Fruit fly (Drosophila melanogaster) whole organism, embryonic: ENCODE measurements around the gene kz.
A peak's percentile ranks its signal among the peaks of the same experiment; 100 is the strongest.

Experiments used
- Antp ChIP-seq: fragments of 200-800 bp; sonication (Bioruptor generic); optimal IDR thresholded peaks from 3 replicates; lab custom pipeline; 2016; ENCODE audit warnings: missing biosample characterization, missing genetic modification characterization
- Atf-2 ChIP-seq: fragments of 200-800 bp; sonication (Bioruptor generic); optimal IDR thresholded peaks from 2 replicates; lab custom pipeline; 2016; ENCODE audit warnings: missing biosample characterization, missing genetic modification characterization
- Awh ChIP-seq: fragments of 200-800 bp; sonication (Bioruptor generic); IDR thresholded peaks from 2 replicates; pipeline ENCODE4, ENCODE4 v1.3.6; 2022; ENCODE audit warnings: missing biosample characterization, missing genetic modification characterization
- Bgb ChIP-seq: fragments of 200-800 bp; sonication (Bioruptor generic); IDR thresholded peaks from 2 replicates; pipeline ENCODE4 v1.3.6; 2022; ENCODE audit warnings: missing biosample characterization, missing genetic modification characterization; ENCODE audit not compliant: partially characterized antibody
- CG10543 ChIP-seq: fragments of 200-800 bp; sonication (Bioruptor generic); optimal IDR thresholded peaks from 3 replicates; lab custom pipeline; 2017; ENCODE audit warnings: missing biosample characterization, mild to moderate bottlenecking, missing genetic modification characterization, moderate library complexity
- CG10565 ChIP-seq: fragments of 200-800 bp; sonication (Bioruptor generic); optimal IDR thresholded peaks from 3 replicates; lab custom pipeline; 2016; ENCODE audit warnings: missing biosample characterization, mild to moderate bottlenecking, missing genetic modification characterization
- CG12155 ChIP-seq: fragments of 200-800 bp; sonication (Bioruptor generic); optimal IDR thresholded peaks from 3 replicates; lab custom pipeline; 2016; ENCODE audit warnings: missing biosample characterization, missing genetic modification characterization
- CG13287 ChIP-seq: fragments of 200-800 bp; sonication (Bioruptor generic); IDR thresholded peaks from 2 replicates; pipeline ENCODE4 v1.3.6; 2022; ENCODE audit warnings: missing biosample characterization, missing genetic modification characterization; ENCODE audit not compliant: partially characterized antibody
- CG13424 ChIP-seq: fragments of 200-800 bp; sonication (Bioruptor generic); optimal IDR thresholded peaks from 2 replicates; lab custom pipeline; 2019; ENCODE audit warnings: missing biosample characterization, mild to moderate bottlenecking, missing genetic modification characterization, moderate library complexity
- CG13775 ChIP-seq: fragments of 200-800 bp; sonication (Bioruptor generic); optimal IDR thresholded peaks from 3 replicates; lab custom pipeline; 2017; ENCODE audit warnings: missing biosample characterization, mild to moderate bottlenecking, missing genetic modification characterization
- CG14860 ChIP-seq: fragments of 200-800 bp; sonication (Bioruptor generic); IDR thresholded peaks from 3 replicates; pipeline ENCODE4 v1.3.6; 2022; ENCODE audit warnings: missing biosample characterization, missing genetic modification characterization; ENCODE audit not compliant: partially characterized antibody
- CG15011 ChIP-seq: fragments of 200-800 bp; sonication (Bioruptor generic); optimal IDR thresholded peaks from 3 replicates; lab custom pipeline; 2018; ENCODE audit warnings: missing biosample characterization, mild to moderate bottlenecking, missing genetic modification characterization
- CG16813 ChIP-seq: fragments of 200-800 bp; sonication (Bioruptor generic); IDR thresholded peaks from 3 replicates; pipeline ENCODE4 v1.3.6; 2022; ENCODE audit warnings: missing biosample characterization, missing genetic modification characterization; ENCODE audit not compliant: partially characterized antibody
- CG2202 ChIP-seq: fragments of 200-800 bp; sonication (Bioruptor generic); optimal IDR thresholded peaks from 2 replicates; lab custom pipeline; 2018; ENCODE audit warnings: missing biosample characterization, mild to moderate bottlenecking, missing genetic modification characterization
- CG30020 ChIP-seq: fragments of 200-800 bp; optimal IDR thresholded peaks from 2 replicates; lab custom pipeline; 2019; ENCODE audit warnings: missing biosample characterization, mild to moderate bottlenecking, missing genetic modification characterization, moderate library complexity
- CG3065 ChIP-seq: fragments of 200-800 bp; sonication (Bioruptor generic); optimal IDR thresholded peaks from 2 replicates; lab custom pipeline; 2016; ENCODE audit warnings: missing biosample characterization, missing genetic modification characterization
- CG5245 ChIP-seq: fragments of 200-800 bp; sonication (Bioruptor generic); optimal IDR thresholded peaks from 3 replicates; lab custom pipeline; 2016; ENCODE audit warnings: missing biosample characterization, missing genetic modification characterization
- CG6813 ChIP-seq: fragments of 200-800 bp; sonication (Bioruptor generic); optimal IDR thresholded peaks from 2 replicates; lab custom pipeline; 2017; ENCODE audit warnings: missing biosample characterization, missing genetic modification characterization, mild to moderate bottlenecking, moderate library complexity, missing genetic modification reagents
- CG8478 ChIP-seq: fragments of >200 bp; optimal IDR thresholded peaks from 2 replicates; lab custom pipeline; 2018
- E2f1 ChIP-seq: fragments of 200-800 bp; sonication (Bioruptor generic); IDR thresholded peaks from 2 replicates; pipeline ENCODE4 v1.3.6; 2022; ENCODE audit warnings: missing biosample characterization, missing genetic modification characterization
- HLH4C ChIP-seq: fragments of 200-800 bp; sonication (Bioruptor generic); IDR thresholded peaks from 3 replicates; pipeline ENCODE4 v1.3.6; 2022; ENCODE audit warnings: missing biosample characterization, missing genetic modification characterization; ENCODE audit not compliant: partially characterized antibody
- Hsf ChIP-seq: fragments of 200-800 bp; sonication (Bioruptor generic); optimal IDR thresholded peaks from 3 replicates; lab custom pipeline; 2016; ENCODE audit warnings: missing biosample characterization, missing genetic modification characterization
- MBD-R2 ChIP-seq: fragments of 200-800 bp; sonication (Bioruptor generic); IDR thresholded peaks from 2 replicates; pipeline ENCODE4 v1.3.6; 2022; ENCODE audit warnings: missing biosample characterization, missing genetic modification characterization
- Med ChIP-seq: fragments of 200-800 bp; sonication (Bioruptor generic); peaks from one replicate; lab custom pipeline; 2016; ENCODE audit warnings: missing biosample characterization, missing genetic modification characterization, mild to moderate bottlenecking, inconsistent platforms, moderate library complexity
- Optix ChIP-seq: fragments of 200-800 bp; sonication (Bioruptor generic); IDR thresholded peaks from 3 replicates; pipeline ENCODE4 v1.3.6; 2022; ENCODE audit warnings: missing biosample characterization, missing genetic modification characterization
- TFAM ChIP-seq: fragments of 200-800 bp; sonication (Bioruptor generic); optimal IDR thresholded peaks from 2 replicates; lab custom pipeline; 2017; ENCODE audit warnings: missing biosample characterization, missing genetic modification characterization, inconsistent platforms
- Vsx1 ChIP-seq: fragments of 200-800 bp; sonication (Bioruptor generic); optimal IDR thresholded peaks from 2 replicates; lab custom pipeline; 2017; ENCODE audit warnings: missing biosample characterization, mild to moderate bottlenecking, missing genetic modification characterization, missing genetic modification reagents
- YL-1 ChIP-seq: fragments of 200-800 bp; sonication (Bioruptor generic); optimal IDR thresholded peaks from 3 replicates; lab custom pipeline; 2017; ENCODE audit warnings: missing biosample characterization, mild to moderate bottlenecking, missing genetic modification characterization
- amos ChIP-seq: fragments of 200-800 bp; sonication (Bioruptor generic); IDR thresholded peaks from 2 replicates; pipeline ENCODE4 v1.3.6; 2022; ENCODE audit warnings: missing biosample characterization, missing genetic modification characterization; ENCODE audit not compliant: partially characterized antibody
- ara ChIP-seq: fragments of 200-800 bp; sonication (Bioruptor generic); IDR thresholded peaks from 2 replicates; pipeline ENCODE4 v1.3.6; 2022; ENCODE audit warnings: missing biosample characterization, missing genetic modification characterization
- bbx ChIP-seq: fragments of 200-800 bp; sonication (Bioruptor generic); IDR thresholded peaks from 2 replicates; pipeline ENCODE4 v1.3.6; 2022; ENCODE audit warnings: missing biosample characterization, missing genetic modification characterization; ENCODE audit not compliant: partially characterized antibody
- caup ChIP-seq: fragments of 200-800 bp; sonication (Bioruptor generic); optimal IDR thresholded peaks from 3 replicates; lab custom pipeline; 2017; ENCODE audit warnings: missing biosample characterization, mild to moderate bottlenecking, missing genetic modification characterization, moderate library complexity; ENCODE audit not compliant: severe bottlenecking
- crc ChIP-seq: fragments of 200-800 bp; sonication (Bioruptor generic); optimal IDR thresholded peaks from 2 replicates; lab custom pipeline; 2016; ENCODE audit warnings: missing biosample characterization, missing genetic modification characterization
- dan ChIP-seq: fragments of 200-800 bp; sonication (Bioruptor generic); IDR thresholded peaks from 2 replicates; pipeline ENCODE4 v1.3.6; 2022; ENCODE audit warnings: missing biosample characterization, missing genetic modification characterization
- dm ChIP-seq: fragments of 200-800 bp; sonication (Bioruptor generic); optimal IDR thresholded peaks from 3 replicates; lab custom pipeline; 2016; ENCODE audit warnings: missing biosample characterization, missing genetic modification characterization
- ewg ChIP-seq: fragments of 200-800 bp; sonication (Bioruptor generic); optimal IDR thresholded peaks from 3 replicates; lab custom pipeline; 2017; ENCODE audit warnings: mild to moderate bottlenecking, missing biosample characterization, missing genetic modification reagents, missing genetic modification characterization
- fd96Cb ChIP-seq: fragments of 200-800 bp; sonication (Bioruptor generic); optimal IDR thresholded peaks from 2 replicates; lab custom pipeline; 2018; ENCODE audit warnings: missing biosample characterization, mild to moderate bottlenecking, missing genetic modification characterization, moderate library complexity
- fru ChIP-seq: fragments of >200 bp; optimal IDR thresholded peaks from 2 replicates; lab custom pipeline; 2017
- gsb-n ChIP-seq: fragments of 200-800 bp; sonication (Bioruptor generic); optimal IDR thresholded peaks from 3 replicates; lab custom pipeline; 2018; ENCODE audit warnings: missing biosample characterization, mild to moderate bottlenecking, missing genetic modification characterization
- h ChIP-seq: fragments of >200 bp; optimal IDR thresholded peaks from 2 replicates; lab custom pipeline; 2017
- hb ChIP-seq: fragments of 200-800 bp; sonication (Bioruptor generic); IDR thresholded peaks from 3 replicates; pipeline ENCODE4 v1.3.6; 2022; ENCODE audit warnings: missing biosample characterization, missing genetic modification characterization; ENCODE audit not compliant: partially characterized antibody
- hbn ChIP-seq: fragments of 200-800 bp; sonication (Bioruptor generic); IDR thresholded peaks from 2 replicates; pipeline ENCODE4 v1.3.6; 2022; ENCODE audit warnings: missing biosample characterization, missing genetic modification characterization; ENCODE audit not compliant: partially characterized antibody
- jing ChIP-seq: fragments of 200-800 bp; sonication (Bioruptor generic); optimal IDR thresholded peaks from 2 replicates; lab custom pipeline; 2018; ENCODE audit warnings: missing biosample characterization, mild to moderate bottlenecking, missing genetic modification characterization
- lbe ChIP-seq: fragments of 200-800 bp; sonication (Bioruptor generic); optimal IDR thresholded peaks from 2 replicates; lab custom pipeline; 2016; ENCODE audit warnings: missing biosample characterization, mild to moderate bottlenecking, missing genetic modification characterization
- mam ChIP-seq: fragments of 200-800 bp; sonication (Bioruptor generic); optimal IDR thresholded peaks from 3 replicates; lab custom pipeline; 2016; ENCODE audit warnings: missing biosample characterization, missing genetic modification characterization
- p53 ChIP-seq: fragments of 200-800 bp; sonication (Bioruptor generic); optimal IDR thresholded peaks from 2 replicates; lab custom pipeline; 2016; ENCODE audit warnings: missing biosample characterization, missing genetic modification characterization
- slbo ChIP-seq: fragments of 200-800 bp; sonication (Bioruptor generic); IDR thresholded peaks from 2 replicates; pipeline ENCODE4 v1.3.6; 2022; ENCODE audit warnings: missing biosample characterization, missing genetic modification characterization
- tna ChIP-seq: fragments of 200-800 bp; sonication (Bioruptor generic); IDR thresholded peaks from 2 replicates; pipeline ENCODE4 v1.3.6; 2022; ENCODE audit warnings: missing biosample characterization, missing genetic modification characterization; ENCODE audit not compliant: partially characterized antibody

The kz gene

dm6 chrX:2225138-2225537 lies 16.7 kb downstream of the kz start, which contains the start of gene pcx (continued):
- TF ChIP-seq TFAM: no peak
- peak; percentile 56 for TF ChIP-seq Bgb
- TF ChIP-seq Vsx1: no peak
- no peak for TF ChIP-seq Hsf (GFP tag; lab: Kevin White, UChicago)
- TF ChIP-seq jing (GFP tag; lab: Kevin White, UChicago): no peak
- peak; percentile 27; the same call in 1 of the 2 replicates for TF ChIP-seq hbn
- no peak for TF ChIP-seq caup (GFP tag; lab: Kevin White, UChicago)
- TF ChIP-seq CG13287 (GFP tag; lab: Robert Waterston, UW): peak; percentile 71
- no peak for TF ChIP-seq p53
- peak; percentile 59; the same call in 1 of the 2 replicates for TF ChIP-seq amos (GFP tag; lab: Robert Waterston, UW)
- peak; percentile 44; the same call in 1 of the 3 replicates for TF ChIP-seq hb (GFP tag; lab: Robert Waterston, UW)
- no peak for TF ChIP-seq CG12155
- TF ChIP-seq CG13775 (GFP tag; lab: Kevin White, UChicago): no peak
- TF ChIP-seq Antp: no peak
- peak; percentile 58 for TF ChIP-seq bbx (GFP tag; lab: Robert Waterston, UW)
- no peak for TF ChIP-seq E2f1 (GFP tag; lab: Robert Waterston, UW)
- TF ChIP-seq YL-1: peak; percentile 56
- peak; percentile 49 for TF ChIP-seq MBD-R2 (GFP tag; lab: Robert Waterston, UW)
- no peak for TF ChIP-seq CG10565
- TF ChIP-seq CG16813 (GFP tag; lab: Robert Waterston, UW): peak; percentile 55
- TF ChIP-seq, all 482 proteins: peak for 37

dm6 chrX:2223454-2223853 lies 18.4 kb downstream of the kz start, which contains the start of gene CG14052:
TSS of gene CG14052 (plus strand) at chrX:2223754.
- TF ChIP-seq CG30020 (tag; lab: Kevin White, UChicago): no peak
- TF ChIP-seq dan (GFP tag; lab: Robert Waterston, UW): no peak
- TF ChIP-seq Med: peak; percentile 16
- no peak for TF ChIP-seq CG14860 (GFP tag; lab: Robert Waterston, UW)
- peak; percentile 19 for TF ChIP-seq ewg (GFP tag; lab: Kevin White, UChicago)

dm6 chrX:2222181-2222790 lies 19.5 kb downstream of the kz start, which contains the start of gene Vinc:
TSS of gene Vinc (minus strand) at chrX:2222567.
- TF ChIP-seq CG10565: no peak
- TF ChIP-seq Optix: peak; percentile 52; the same call in 1 of the 3 replicates
- no peak for TF ChIP-seq CG3065 (GFP tag; lab: Kevin White, UChicago)
- TF ChIP-seq CG15011 (GFP tag; lab: Kevin White, UChicago): no peak
- TF ChIP-seq CG2202: peak; percentile 20
- TF ChIP-seq Awh: peak; percentile 52; the same call in 1 of the 2 replicates
- peak; percentile 96 for TF ChIP-seq CG10543
- TF ChIP-seq h (lab: Kevin White, UChicago): no peak
- TF ChIP-seq Atf-2: peak; percentile 67
- TF ChIP-seq dm (GFP tag; lab: Kevin White, UChicago): peak; percentile 36
- TF ChIP-seq fru: no peak
- TF ChIP-seq CG13424 (tag; lab: Kevin White, UChicago): peak; percentile 94
- peak; percentile 85 for TF ChIP-seq fd96Cb (tag; lab: Kevin White, UChicago)
- TF ChIP-seq CG5245 (GFP tag; lab: Kevin White, UChicago): peak; percentile 67
- no peak for TF ChIP-seq CG8478 (lab: Kevin White, UChicago)
- peak; percentile 79 for TF ChIP-seq crc (GFP tag; lab: Kevin White, UChicago)
- TF ChIP-seq gsb-n (tag; lab: Kevin White, UChicago): no peak
- TF ChIP-seq lbe: peak; percentile 75
- 0 out of 3 replicates have a peak, but pooled peaks have one; percentile 47 for TF ChIP-seq CG14860 (GFP tag; lab: Robert Waterston, UW)
- TF ChIP-seq CG6813 (GFP tag; lab: Kevin White, UChicago): peak; percentile 85
- TF ChIP-seq tna: peak; percentile 55; the same call in 1 of the 2 replicates
- peak; percentile 93 for TF ChIP-seq mam (GFP tag; lab: Kevin White, UChicago)
- TF ChIP-seq ara (GFP tag; lab: Robert Waterston, UW): no peak
- TF ChIP-seq HLH4C: peak; percentile 60
- peak; percentile 78 for TF ChIP-seq slbo (GFP tag; lab: Robert Waterston, UW)
